Fruit fly (Drosophila melanogaster) whole organism, embryonic: ENCODE data around the gene Spc25.

Source experiments
- Abd-B ChIP-seq: fragments of 200-800 bp; sonication (Bioruptor generic); optimal IDR thresholded peaks from 2 replicates; lab custom pipeline; 2018; ENCODE audit warnings: missing biosample characterization, mild to moderate bottlenecking, missing genetic modification characterization, moderate library complexity
- Atf-2 ChIP-seq: fragments of 200-800 bp; sonication (Bioruptor generic); optimal IDR thresholded peaks from 2 replicates; lab custom pipeline; 2016; ENCODE audit warnings: missing biosample characterization, missing genetic modification characterization
- Awh ChIP-seq: fragments of 200-800 bp; sonication (Bioruptor generic); IDR thresholded peaks from 2 replicates; pipeline ENCODE4, ENCODE4 v1.3.6; 2022; ENCODE audit warnings: missing biosample characterization, missing genetic modification characterization
- CG10267 ChIP-seq: fragments of 200-800 bp; sonication (Bioruptor generic); optimal IDR thresholded peaks from 2 replicates; lab custom pipeline; 2018; ENCODE audit warnings: missing biosample characterization, mild to moderate bottlenecking, missing genetic modification characterization, moderate library complexity
- CG11456 ChIP-seq: fragments of 200-800 bp; sonication (Bioruptor generic); IDR thresholded peaks from 3 replicates; pipeline ENCODE4 v1.3.6; 2022; ENCODE audit warnings: missing biosample characterization, missing genetic modification characterization
- CG12071 ChIP-seq: fragments of 200-800 bp; sonication (Bioruptor generic); optimal IDR thresholded peaks from 3 replicates; lab custom pipeline; 2018; ENCODE audit warnings: missing biosample characterization, mild to moderate bottlenecking, missing genetic modification characterization
- CG12155 ChIP-seq: fragments of 200-800 bp; sonication (Bioruptor generic); optimal IDR thresholded peaks from 3 replicates; lab custom pipeline; 2016; ENCODE audit warnings: missing biosample characterization, missing genetic modification characterization
- CG13894 ChIP-seq: fragments of 200-800 bp; sonication (Bioruptor generic); optimal IDR thresholded peaks from 3 replicates; lab custom pipeline; 2018; ENCODE audit warnings: missing biosample characterization, mild to moderate bottlenecking, missing genetic modification characterization, moderate library complexity
- CG14014 ChIP-seq: fragments of 200-800 bp; sonication (Bioruptor generic); IDR thresholded peaks from 2 replicates; pipeline ENCODE4 v1.3.6; 2022; ENCODE audit warnings: missing biosample characterization, missing genetic modification characterization
- CG14441 ChIP-seq: fragments of 200-800 bp; sonication (Bioruptor generic); IDR thresholded peaks from 2 replicates; pipeline ENCODE4 v1.3.6; 2022; ENCODE audit warnings: missing biosample characterization, missing genetic modification characterization
- CG16779 ChIP-seq: fragments of 200-800 bp; sonication (Bioruptor generic); IDR thresholded peaks from 2 replicates; pipeline ENCODE4 v1.3.6; 2022; ENCODE audit warnings: missing biosample characterization, missing genetic modification characterization
- CG18262 ChIP-seq: fragments of 200-800 bp; optimal IDR thresholded peaks from 3 replicates; lab custom pipeline; 2019; ENCODE audit warnings: missing biosample characterization, mild to moderate bottlenecking, missing genetic modification characterization, moderate library complexity
- CG2889 ChIP-seq: fragments of 200-800 bp; sonication (Bioruptor generic); IDR thresholded peaks from 3 replicates; pipeline ENCODE4 v1.3.6; 2022; ENCODE audit warnings: missing biosample characterization, missing genetic modification characterization
- CG30020 ChIP-seq: fragments of 200-800 bp; optimal IDR thresholded peaks from 2 replicates; lab custom pipeline; 2019; ENCODE audit warnings: missing biosample characterization, mild to moderate bottlenecking, missing genetic modification characterization, moderate library complexity
- CG31365 ChIP-seq: fragments of 200-800 bp; sonication (Bioruptor generic); optimal IDR thresholded peaks from 2 replicates; lab custom pipeline; 2018; ENCODE audit warnings: missing biosample characterization, mild to moderate bottlenecking, missing genetic modification characterization
- CG32767 ChIP-seq: fragments of 200-800 bp; sonication (Bioruptor generic); IDR thresholded peaks from 2 replicates; pipeline ENCODE4 v1.3.6; 2022; ENCODE audit warnings: missing biosample characterization, missing genetic modification characterization
- CG4282 ChIP-seq: fragments of 200-800 bp; sonication (Bioruptor generic); optimal IDR thresholded peaks from 2 replicates; lab custom pipeline; 2016; ENCODE audit warnings: missing biosample characterization, missing genetic modification characterization
- CG4404 ChIP-seq: fragments of 200-800 bp; sonication (Bioruptor generic); IDR thresholded peaks from 2 replicates; pipeline ENCODE4 v1.3.6; 2022; ENCODE audit warnings: missing biosample characterization, missing genetic modification characterization
- CG7372 ChIP-seq: fragments of 200-800 bp; sonication (Bioruptor generic); IDR thresholded peaks from 2 replicates; pipeline ENCODE4 v1.3.6; 2022; ENCODE audit warnings: missing biosample characterization, missing genetic modification characterization
- CG7928 ChIP-seq: fragments of 200-800 bp; sonication (Bioruptor generic); optimal IDR thresholded peaks from 2 replicates; lab custom pipeline; 2017; ENCODE audit warnings: missing biosample characterization, mild to moderate bottlenecking, missing genetic modification characterization
- CTCF ChIP-seq: fragments of 200-800 bp; sonication (Bioruptor generic); optimal IDR thresholded peaks from 2 replicates; lab custom pipeline; 2017; ENCODE audit warnings: missing biosample characterization, mild to moderate bottlenecking, missing genetic modification characterization, moderate library complexity
- Doc3 ChIP-seq: fragments of 200-800 bp; sonication (Bioruptor generic); IDR thresholded peaks from 3 replicates; pipeline ENCODE4 v1.3.6; 2022; ENCODE audit warnings: missing biosample characterization, missing genetic modification characterization; ENCODE audit not compliant: partially characterized antibody
- Dref ChIP-seq: fragments of 200-800 bp; sonication (Bioruptor generic); IDR thresholded peaks from 2 replicates; pipeline ENCODE4 v1.3.6; 2022; ENCODE audit warnings: missing biosample characterization, missing genetic modification characterization
- Eip74EF ChIP-seq, 2 experiments: fragments of 200-800 bp in 1 of 2; fragments of >200 bp in 1 of 2; sonication (Bioruptor generic) in 1 of 2; optimal IDR thresholded peaks; 2 replicates each; lab custom pipeline; 2017 to 2019; ENCODE audit warnings: missing biosample characterization in 2 of 2, missing genetic modification characterization in 2 of 2, mild to moderate bottlenecking in 1 of 2, moderate library complexity in 1 of 2
- Ets97D ChIP-seq: fragments of 200-800 bp; sonication (Bioruptor generic); optimal IDR thresholded peaks from 3 replicates; lab custom pipeline; 2016; ENCODE audit warnings: missing biosample characterization, missing genetic modification characterization
- Hr51 ChIP-seq, 2 experiments: fragments of 200-800 bp; sonication (Bioruptor generic); optimal IDR thresholded peaks; 2 replicates in 1 of 2; 3 replicates in 1 of 2; lab custom pipeline; 2016 to 2018; ENCODE audit warnings: missing biosample characterization in 2 of 2, missing genetic modification characterization in 2 of 2, mild to moderate bottlenecking in 1 of 2, moderate library complexity in 1 of 2
- Nf-YB ChIP-seq: fragments of 200-800 bp; sonication (Bioruptor generic); optimal IDR thresholded peaks from 3 replicates; lab custom pipeline; 2019; ENCODE audit warnings: missing biosample characterization, mild to moderate bottlenecking, missing genetic modification characterization, moderate library complexity
- NfI ChIP-seq: fragments of 200-800 bp; sonication (Bioruptor generic); optimal IDR thresholded peaks from 3 replicates; lab custom pipeline; 2018; ENCODE audit warnings: missing biosample characterization, mild to moderate bottlenecking, missing genetic modification characterization, moderate library complexity
- Pdp1 ChIP-seq, 2 experiments: fragments of 200-800 bp; sonication (Bioruptor generic); optimal IDR thresholded peaks; 3 replicates each; lab custom pipeline; 2016; ENCODE audit warnings: missing biosample characterization in 2 of 2, missing genetic modification characterization in 2 of 2, mild to moderate bottlenecking in 1 of 2, moderate library complexity in 1 of 2
- Trl ChIP-seq, 3 experiments: fragments of >200 bp in 2 of 3; fragments of 200-800 bp in 1 of 3; sonication (Bioruptor generic) in 1 of 3; optimal IDR thresholded peaks; 2 replicates in 1 of 3; 3 replicates in 2 of 3; lab custom pipeline; 2016 to 2017; ENCODE audit warnings: missing biosample characterization in 1 of 3, missing genetic modification characterization in 1 of 3
- al ChIP-seq: fragments of 200-800 bp; sonication (Bioruptor generic); IDR thresholded peaks from 2 replicates; pipeline ENCODE4 v1.3.6; 2022; ENCODE audit warnings: missing biosample characterization, missing genetic modification characterization
- ci ChIP-seq: fragments of 200-800 bp; sonication (Bioruptor generic); IDR thresholded peaks from 3 replicates; pipeline ENCODE4 v1.3.6; 2022; ENCODE audit warnings: missing biosample characterization, missing genetic modification characterization
- dm ChIP-seq: fragments of 200-800 bp; sonication (Bioruptor generic); optimal IDR thresholded peaks from 3 replicates; lab custom pipeline; 2016; ENCODE audit warnings: missing biosample characterization, missing genetic modification characterization
- ind ChIP-seq: fragments of 200-800 bp; sonication (Bioruptor generic); optimal IDR thresholded peaks from 3 replicates; lab custom pipeline; 2016; ENCODE audit warnings: missing biosample characterization, missing genetic modification characterization
- kah ChIP-seq: fragments of 200-800 bp; sonication (Bioruptor generic); optimal IDR thresholded peaks from 2 replicates; lab custom pipeline; 2018; ENCODE audit warnings: missing biosample characterization, mild to moderate bottlenecking, missing genetic modification characterization
- mirr ChIP-seq: fragments of 200-800 bp; sonication (Bioruptor generic); optimal IDR thresholded peaks from 3 replicates; lab custom pipeline; 2018; ENCODE audit warnings: missing biosample characterization, mild to moderate bottlenecking, missing genetic modification characterization
- pnt ChIP-seq: fragments of 200-800 bp; sonication (Bioruptor generic); optimal IDR thresholded peaks from 3 replicates; lab custom pipeline; 2016; ENCODE audit warnings: missing biosample characterization, missing genetic modification characterization
- pros ChIP-seq: fragments of 200-800 bp; sonication (Bioruptor generic); optimal IDR thresholded peaks from 3 replicates; lab custom pipeline; 2019; ENCODE audit warnings: missing biosample characterization, mild to moderate bottlenecking, missing genetic modification characterization, moderate library complexity
- ro ChIP-seq: fragments of 200-800 bp; sonication (Bioruptor generic); IDR thresholded peaks from 2 replicates; pipeline ENCODE4 v1.3.6; 2022; ENCODE audit warnings: missing biosample characterization, missing genetic modification characterization
- row ChIP-seq: fragments of 200-800 bp; sonication (Bioruptor generic); IDR thresholded peaks from 3 replicates; pipeline ENCODE4 v1.3.6; 2022; ENCODE audit warnings: missing biosample characterization, missing genetic modification characterization
- seq ChIP-seq: fragments of 200-800 bp; sonication (Bioruptor generic); IDR thresholded peaks from 2 replicates; pipeline ENCODE4 v1.3.6; 2022; ENCODE audit warnings: missing biosample characterization, missing genetic modification characterization
- sug ChIP-seq: fragments of 200-800 bp; optimal IDR thresholded peaks from 2 replicates; lab custom pipeline; 2019; ENCODE audit warnings: missing biosample characterization, mild to moderate bottlenecking, missing genetic modification characterization, moderate library complexity
- tgo ChIP-seq: fragments of 200-800 bp; sonication (Bioruptor generic); IDR thresholded peaks from 3 replicates; pipeline ENCODE4 v1.3.6; 2022; ENCODE audit warnings: missing biosample characterization, missing genetic modification characterization
- trh ChIP-seq: fragments of 200-800 bp; sonication (Bioruptor generic); optimal IDR thresholded peaks from 2 replicates; lab custom pipeline; 2016; ENCODE audit warnings: missing biosample characterization, missing genetic modification characterization
- wek ChIP-seq: fragments of 200-800 bp; sonication (Bioruptor generic); optimal IDR thresholded peaks from 3 replicates; lab custom pipeline; 2018; ENCODE audit warnings: missing biosample characterization, mild to moderate bottlenecking, missing genetic modification characterization, moderate library complexity
- z ChIP-seq: fragments of 200-800 bp; sonication (Bioruptor generic); IDR thresholded peaks from 3 replicates; pipeline ENCODE4 v1.3.6; 2022; ENCODE audit warnings: missing biosample characterization, missing genetic modification characterization
- zen ChIP-seq: fragments of 200-800 bp; sonication (Bioruptor generic); optimal IDR thresholded peaks from 3 replicates; lab custom pipeline; 2018; ENCODE audit warnings: missing biosample characterization, mild to moderate bottlenecking, missing genetic modification characterization, moderate library complexity
- zf30C ChIP-seq: fragments of 200-800 bp; sonication (Bioruptor generic); optimal IDR thresholded peaks from 3 replicates; lab custom pipeline; 2018; ENCODE audit warnings: missing biosample characterization, mild to moderate bottlenecking, missing genetic modification characterization

Spc25 gene

dm6 chr3R:12974447-12974846, 12.9 kb downstream of the Spc25 start (continued):
- TF ChIP-seq ro (GFP tag; lab: Robert Waterston, UW) (no peak), Hr51 (GFP tag; optimal IDR thresholded peaks at IDR 0.05; lab: Kevin White, UChicago) (peak in 1 of 2 experiments; percentile 13), row (GFP tag; lab: Robert Waterston, UW) (peak; percentile 55; the same call in 1 of the 3 replicates), Awh (GFP tag; lab: Robert Waterston, UW) (no peak), z (GFP tag; lab: Robert Waterston, UW) (no peak), al (GFP tag; lab: Robert Waterston, UW) (no peak), Ets97D (GFP tag; lab: Kevin White, UChicago) (no peak), Atf-2 (GFP tag; lab: Kevin White, UChicago) (no peak), zen (tag; lab: Kevin White, UChicago) (peak; percentile 35), seq (no peak), Doc3 (no peak), CG31365 (no peak), mirr (GFP tag; lab: Kevin White, UChicago) (no peak), Trl (optimal IDR thresholded peaks at IDR 0.05; lab: Kevin White, UChicago) (peak in 1 of 2 experiments; percentile 32), Trl (GFP tag; optimal IDR thresholded peaks at IDR 0.05; lab: Kevin White, UChicago) (no peak), CG30020 (tag; lab: Kevin White, UChicago) (no peak), CG11456 (GFP tag; lab: Robert Waterston, UW) (no peak), zf30C (GFP tag; lab: Kevin White, UChicago) (peak; percentile 21), CG7372 (GFP tag; lab: Robert Waterston, UW) (no peak), tgo (GFP tag; lab: Robert Waterston, UW) (peak; percentile 33; the same call in 1 of the 3 replicates), CG13894 (tag; lab: Kevin White, UChicago) (no peak), CG4282 (GFP tag; lab: Kevin White, UChicago) (no peak), Nf-YB (GFP tag; lab: Kevin White, UChicago) (no peak), CG16779 (GFP tag; lab: Robert Waterston, UW) (no peak), dm (GFP tag; lab: Kevin White, UChicago) (no peak)

- TF ChIP-seq Eip74EF (GFP tag; optimal IDR thresholded peaks at IDR 0.05; lab: Kevin White, UChicago) (no peak), Pdp1 (GFP tag; optimal IDR thresholded peaks at IDR 0.05; lab: Kevin White, UChicago) (no peak), CG12155 (GFP tag; lab: Kevin White, UChicago) (no peak), kah (GFP tag; lab: Kevin White, UChicago) (no peak), CG4404 (GFP tag; lab: Robert Waterston, UW) (no peak), CG13894 (tag; lab: Kevin White, UChicago) (no peak), CG7928 (GFP tag; lab: Kevin White, UChicago) (no peak), ci (GFP tag; lab: Robert Waterston, UW) (no peak)
Measured at dm6 chr3R:12975223-12975622, 13.7 kb downstream of the Spc25 start.

dm6 chr3R:12977371-12978050, 16.0 kb downstream of the Spc25 start, which contains the start of the genes CG7381 and CG7091:
TSS of gene CG7381 (minus strand) at chr3R:12977471.
TSS of gene CG7091 (plus strand) at chr3R:12978000.
- TF ChIP-seq sug (no peak), CG16779 (GFP tag; lab: Robert Waterston, UW) (no peak), CG12071 (GFP tag; lab: Kevin White, UChicago) (no peak), Abd-B (GFP tag; lab: Kevin White, UChicago) (no peak), CG10267 (tag; lab: Kevin White, UChicago) (no peak), ind (GFP tag; lab: Kevin White, UChicago) (no peak), NfI (GFP tag; lab: Kevin White, UChicago) (no peak), Nf-YB (GFP tag; lab: Kevin White, UChicago) (no peak), CG2889 (GFP tag; lab: Robert Waterston, UW) (no peak), pros (GFP tag; lab: Kevin White, UChicago) (no peak), CG18262 (tag; lab: Kevin White, UChicago) (no peak), CTCF (GFP tag; lab: Kevin White, UChicago) (no peak), CG14441 (no peak), Dref (GFP tag; lab: Robert Waterston, UW) (no peak), CG32767 (GFP tag; lab: Robert Waterston, UW) (no peak), CG14014 (GFP tag; lab: Robert Waterston, UW) (no peak), trh (GFP tag; lab: Kevin White, UChicago) (no peak), pnt (no peak), seq (no peak), wek (GFP tag; lab: Kevin White, UChicago) (no peak)
- TF ChIP-seq, all 482 proteins: peak for 0
